Fruit fly (Drosophila melanogaster) whole organism, wandering third instar larva: ENCODE measurements around the gene gogo.

Source experiments
- Abd-B ChIP-seq: fragments of >200 bp; optimal IDR thresholded peaks from 2 replicates; lab custom pipeline; 2017; ENCODE audit warnings: missing biosample characterization, missing genetic modification characterization
- CG32264 ChIP-seq: fragments of 200-800 bp; sonication (Bioruptor generic); optimal IDR thresholded peaks from 2 replicates; lab custom pipeline; 2016; ENCODE audit warnings: missing biosample characterization, missing genetic modification characterization
- CG9705 ChIP-seq: fragments of 200-800 bp; sonication (Bioruptor generic); optimal IDR thresholded peaks from 2 replicates; lab custom pipeline; 2018; ENCODE audit warnings: missing biosample characterization, mild to moderate bottlenecking, missing genetic modification characterization
- Dfd ChIP-seq: fragments of >200 bp; optimal IDR thresholded peaks from 2 replicates; lab custom pipeline; 2017; ENCODE audit warnings: missing biosample characterization, missing genetic modification characterization
- Dif ChIP-seq: fragments of 200-275, 200-300 bp; sonication (Bioruptor generic); optimal IDR thresholded peaks from 2 replicates; lab custom pipeline; 2018; ENCODE audit warnings: missing biosample characterization, missing genetic modification characterization; ENCODE audit not compliant: partially characterized antibody
- GATAd ChIP-seq: sonication (Bioruptor generic); optimal IDR thresholded peaks from 2 replicates; lab custom pipeline; 2016; ENCODE audit warnings: missing biosample characterization, missing genetic modification characterization
- Hr78 ChIP-seq: fragments of >200 bp; optimal IDR thresholded peaks from 2 replicates; lab custom pipeline; 2017; ENCODE audit warnings: missing biosample characterization, missing genetic modification characterization
- Hr83 ChIP-seq: fragments of 200-300 bp; sonication (Bioruptor generic); optimal IDR thresholded peaks from 2 replicates; lab custom pipeline; 2016; ENCODE audit warnings: missing biosample characterization, mild to moderate bottlenecking, missing genetic modification characterization, moderate library complexity; ENCODE audit not compliant: poor library complexity, severe bottlenecking
- Jra ChIP-seq: sonication (Bioruptor generic); optimal IDR thresholded peaks from 2 replicates; lab custom pipeline; 2016; ENCODE audit warnings: missing biosample characterization, missing genetic modification characterization
- Myc ChIP-seq: fragments of >200 bp; optimal IDR thresholded peaks from 2 replicates; lab custom pipeline; 2017
- N ChIP-seq: fragments of >200 bp; optimal IDR thresholded peaks from 2 replicates; lab custom pipeline; 2018; ENCODE audit warnings: missing biosample characterization, missing external identifiers, missing genetic modification characterization
- Rel ChIP-seq, 2 experiments: fragments of 200-800 bp; sonication (Bioruptor generic) in 1 of 2; optimal IDR thresholded peaks; 2 replicates in 1 of 2; 3 replicates in 1 of 2; lab custom pipeline; 2016 to 2019; ENCODE audit warnings: mild to moderate bottlenecking in 2 of 2, missing biosample characterization in 2 of 2, missing genetic modification characterization in 2 of 2, moderate library complexity in 1 of 2
- Sp1 ChIP-seq: fragments of 200-800 bp; sonication (Bioruptor generic); optimal IDR thresholded peaks from 3 replicates; lab custom pipeline; 2019; ENCODE audit warnings: missing biosample characterization, mild to moderate bottlenecking, missing genetic modification characterization, moderate library complexity
- Vsx2 ChIP-seq: fragments of 200-300, 225-300 bp; sonication (Bioruptor generic); optimal IDR thresholded peaks from 2 replicates; lab custom pipeline; 2018; ENCODE audit warnings: missing biosample characterization, missing genetic modification characterization; ENCODE audit not compliant: partially characterized antibody
- br ChIP-seq: fragments of 200-800 bp; sonication (Bioruptor generic); optimal IDR thresholded peaks from 2 replicates; lab custom pipeline; 2016; ENCODE audit warnings: missing biosample characterization, missing genetic modification characterization
- brk ChIP-seq: fragments of 200-800 bp; sonication (Bioruptor generic); optimal IDR thresholded peaks from 2 replicates; lab custom pipeline; 2016; ENCODE audit warnings: missing biosample characterization, mild to moderate bottlenecking, missing genetic modification characterization
- dl ChIP-seq, 2 experiments: fragments of 175-275, 200-275 bp in 1 of 2; fragments of 200-275 bp in 1 of 2; sonication (Bioruptor generic); optimal IDR thresholded peaks; lab custom pipeline; 2018; ENCODE audit warnings: mild to moderate bottlenecking in 2 of 2, missing biosample characterization in 2 of 2, missing genetic modification characterization in 2 of 2, moderate library complexity in 2 of 2; ENCODE audit not compliant: partially characterized antibody in 2 of 2, insufficient read depth in 1 of 2
- dsf ChIP-seq: sonication (Bioruptor generic); optimal IDR thresholded peaks from 2 replicates; lab custom pipeline; 2016; ENCODE audit warnings: missing biosample characterization, missing genetic modification characterization, borderline replicate concordance
- ey ChIP-seq: fragments of 200-800 bp; sonication (Bioruptor generic); optimal IDR thresholded peaks from 2 replicates; lab custom pipeline; 2016; ENCODE audit warnings: missing biosample characterization, missing genetic modification characterization
- foxo ChIP-seq, 2 experiments: fragments of 200-800 bp; sonication (Bioruptor generic); optimal IDR thresholded peaks; 2 replicates in 1 of 2; 3 replicates in 1 of 2; lab custom pipeline; 2016 to 2017; ENCODE audit warnings: missing biosample characterization in 2 of 2, missing genetic modification characterization in 2 of 2
- h ChIP-seq: fragments of 200-800 bp; sonication (Bioruptor generic); optimal IDR thresholded peaks from 3 replicates; lab custom pipeline; 2016; ENCODE audit warnings: missing biosample characterization, mild to moderate bottlenecking, missing genetic modification characterization
- jim ChIP-seq: fragments of 175-275, 200-325 bp; sonication (Bioruptor generic); optimal IDR thresholded peaks from 2 replicates; lab custom pipeline; 2016; ENCODE audit warnings: missing biosample characterization, mild to moderate bottlenecking, missing genetic modification characterization
- psq ChIP-seq: fragments of 200-800 bp; sonication (Bioruptor generic); optimal IDR thresholded peaks from 3 replicates; lab custom pipeline; 2017; ENCODE audit warnings: missing biosample characterization, mild to moderate bottlenecking, missing genetic modification characterization, moderate library complexity
- sage ChIP-seq: fragments of 200-800 bp; sonication (Bioruptor generic); optimal IDR thresholded peaks from 2 replicates; lab custom pipeline; 2016; ENCODE audit warnings: missing biosample characterization, mild to moderate bottlenecking, missing genetic modification characterization
- sv ChIP-seq: fragments of 200-800 bp; sonication (Bioruptor generic); optimal IDR thresholded peaks from 3 replicates; lab custom pipeline; 2016; ENCODE audit warnings: missing biosample characterization, missing genetic modification characterization
- usp ChIP-seq: fragments of >200 bp; optimal IDR thresholded peaks from 2 replicates; lab custom pipeline; 2017; ENCODE audit warnings: missing biosample characterization, missing genetic modification characterization

The gogo gene

dm6 chr3L:20241163-20241970 lies 53.6 kb downstream of the gogo start, which contains the start of the genes CG6951 and CG17233:
Gene CG6951, plus strand, starts transcription at chr3L:20241267.
Gene CG17233, minus strand, starts transcription at chr3L:20241903.
- no peak for TF ChIP-seq brk (GFP tag; lab: Kevin White, UChicago)
- TF ChIP-seq sage = no peak
- no peak for TF ChIP-seq Myc (lab: Kevin White, UChicago)
- no peak for TF ChIP-seq dl (GFP tag; optimal IDR thresholded peaks at IDR 0.05; lab: Kevin White, UChicago; ENCODE audit: insufficient read depth in 1 of 2, partially characterized antibody in 2 of 2)
- no peak for TF ChIP-seq Hr83 (GFP tag; lab: Kevin White, UChicago)
- TF ChIP-seq ey = no peak
- no peak for TF ChIP-seq CG32264 (GFP tag; lab: Kevin White, UChicago)
- TF ChIP-seq Abd-B = no peak
- peak; percentile 47 for TF ChIP-seq Vsx2 (GFP tag; lab: Kevin White, UChicago)
- TF ChIP-seq CG9705 (GFP tag; lab: Kevin White, UChicago) = no peak
- no peak for TF ChIP-seq h (GFP tag; lab: Kevin White, UChicago)
- no peak for TF ChIP-seq N (GFP tag; lab: Kevin White, UChicago)
- TF ChIP-seq usp (GFP tag; lab: Kevin White, UChicago) = no peak
- no peak for TF ChIP-seq GATAd
- TF ChIP-seq Rel (GFP tag; optimal IDR thresholded peaks at IDR 0.05; lab: Kevin White, UChicago) = no peak
- peak; percentile 20 for TF ChIP-seq Rel (tag; optimal IDR thresholded peaks at IDR 0.05; lab: Kevin White, UChicago)
- no peak for TF ChIP-seq psq
- no peak for TF ChIP-seq Dfd (GFP tag; lab: Kevin White, UChicago)

dm6 chr3L:20240753-20241152 lies 54.2 kb downstream of the gogo start, which contains the start of gene Clc:
Gene Clc, plus strand, starts transcription at chr3L:20241053.
- TF ChIP-seq jim (GFP tag; lab: Kevin White, UChicago) (no peak), Rel (GFP tag; optimal IDR thresholded peaks at IDR 0.05; lab: Kevin White, UChicago) (no peak), Rel (tag; optimal IDR thresholded peaks at IDR 0.05; lab: Kevin White, UChicago) (peak; percentile 62)

DNA sequence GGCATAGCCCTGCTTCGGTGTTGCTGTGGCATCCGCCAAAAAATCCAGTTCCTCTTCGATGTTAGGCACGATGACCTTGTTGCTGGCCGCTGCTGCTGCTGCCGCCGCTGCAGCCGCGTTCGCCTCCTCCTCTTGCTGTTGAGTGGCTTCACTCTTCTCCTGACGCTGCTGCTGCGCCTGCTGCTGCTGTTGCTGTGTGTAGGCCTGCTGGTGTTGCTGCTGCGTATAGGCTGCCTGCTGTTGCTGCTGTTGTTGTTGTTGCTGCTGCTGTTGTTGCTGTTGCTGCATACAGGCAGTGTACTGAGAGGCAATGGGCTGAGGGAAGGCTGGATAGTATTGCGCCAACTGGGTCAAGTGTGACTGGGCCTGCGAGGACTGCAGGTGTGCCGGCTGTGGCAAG lies 57.8 kb downstream of the gogo start:
- TF ChIP-seq Dfd (GFP tag; lab: Kevin White, UChicago) (peak; percentile 96), Hr83 (GFP tag; lab: Kevin White, UChicago) (no peak)

dm6 chr3L:20231369-20231768 lies 63.6 kb downstream of the gogo start, which contains the start of gene CG13813:
Gene CG13813, plus strand, starts transcription at chr3L:20231669.
- TF ChIP-seq dsf (GFP tag; lab: Kevin White, UChicago) = no peak
- TF ChIP-seq Vsx2 (GFP tag; lab: Kevin White, UChicago) = no peak
- no peak for TF ChIP-seq br (GFP tag; lab: Kevin White, UChicago)
- TF ChIP-seq sage = no peak
- no peak for TF ChIP-seq Sp1

- TF ChIP-seq jim (GFP tag; lab: Kevin White, UChicago) (no peak), Dif (GFP tag; lab: Kevin White, UChicago) (peak; percentile 80), foxo (GFP tag; optimal IDR thresholded peaks at IDR 0.05; lab: Kevin White, UChicago) (no peak), Myc (lab: Kevin White, UChicago) (no peak), sage (no peak)
Measured at dm6 chr3L:20230178-20230775, 64.7 kb downstream of the gogo start.

- peak in 1 of 2 experiments; percentile 54 for TF ChIP-seq dl (GFP tag; optimal IDR thresholded peaks at IDR 0.05; lab: Kevin White, UChicago; ENCODE audit: insufficient read depth in 1 of 2, partially characterized antibody in 2 of 2)
- peak; percentile 45 for TF ChIP-seq Myc (lab: Kevin White, UChicago)
- TF ChIP-seq CG32264 (GFP tag; lab: Kevin White, UChicago) = no peak
- peak; percentile 92 for TF ChIP-seq Vsx2 (GFP tag; lab: Kevin White, UChicago)
- no peak for TF ChIP-seq Abd-B
- no peak for TF ChIP-seq psq
- TF ChIP-seq sv (GFP tag; lab: Kevin White, UChicago) = no peak
- TF ChIP-seq Hr78 (GFP tag; lab: Kevin White, UChicago) = no peak
- TF ChIP-seq Dif (GFP tag; lab: Kevin White, UChicago) = peak; percentile 69
- TF ChIP-seq Jra (GFP tag; lab: Kevin White, UChicago) = no peak
- no peak for TF ChIP-seq N (GFP tag; lab: Kevin White, UChicago)
Measured at dm6 chr3L:20226153-20226552, 68.8 kb downstream of the gogo start.
